Fruit fly (Drosophila melanogaster) whole organism, adult: ENCODE data around the gene Ir8a.
A peak's percentile ranks its signal among the peaks of the same experiment; 100 is the strongest.

ENCODE experiments used
- CG12768 ChIP-seq: fragments of 200-800 bp; sonication (Bioruptor generic); optimal IDR thresholded peaks from 2 replicates; lab custom pipeline; 2017; ENCODE audit warnings: missing biosample characterization, missing genetic modification characterization, mild to moderate bottlenecking, moderate library complexity, missing genetic modification reagents
- CG1620 ChIP-seq: fragments of 200-800 bp; sonication (Bioruptor generic); optimal IDR thresholded peaks from 2 replicates; lab custom pipeline; 2016; ENCODE audit warnings: missing biosample characterization, missing genetic modification characterization
- CG5204 ChIP-seq: fragments of 200-800 bp; sonication (Bioruptor generic); optimal IDR thresholded peaks from 2 replicates; lab custom pipeline; 2016; ENCODE audit warnings: missing biosample characterization, missing genetic modification characterization
- CG7045 ChIP-seq: fragments of 200-800 bp; sonication (Bioruptor generic); optimal IDR thresholded peaks from 2 replicates; lab custom pipeline; 2017; ENCODE audit warnings: missing biosample characterization, mild to moderate bottlenecking, missing genetic modification characterization
- Clk ChIP-seq: fragments of 200-800 bp; sonication (Bioruptor generic); optimal IDR thresholded peaks from 2 replicates; lab custom pipeline; 2017; ENCODE audit warnings: missing biosample characterization, missing genetic modification characterization
- Crg-1 ChIP-seq: fragments of 200-800 bp; sonication (Bioruptor generic); optimal IDR thresholded peaks from 2 replicates; lab custom pipeline; 2016; ENCODE audit warnings: missing biosample characterization, missing genetic modification characterization
- Mnt ChIP-seq: fragments of 200-800 bp; sonication (Bioruptor generic); optimal IDR thresholded peaks from 2 replicates; lab custom pipeline; 2016; ENCODE audit warnings: missing biosample characterization, mild to moderate bottlenecking, missing genetic modification characterization
- cnc ChIP-seq, 2 experiments: fragments of >200 bp; optimal IDR thresholded peaks; 2 replicates each; lab custom pipeline; 2017
- kay ChIP-seq: fragments of 200-800 bp; sonication (Bioruptor generic); peaks from one replicate; lab custom pipeline; 2016; ENCODE audit warnings: missing biosample characterization, missing genetic modification characterization, borderline replicate concordance
- ovo ChIP-seq: fragments of 200-800 bp; sonication (Bioruptor generic); optimal IDR thresholded peaks from 2 replicates; lab custom pipeline; 2016; ENCODE audit warnings: missing biosample characterization, missing genetic modification characterization

DNA sequence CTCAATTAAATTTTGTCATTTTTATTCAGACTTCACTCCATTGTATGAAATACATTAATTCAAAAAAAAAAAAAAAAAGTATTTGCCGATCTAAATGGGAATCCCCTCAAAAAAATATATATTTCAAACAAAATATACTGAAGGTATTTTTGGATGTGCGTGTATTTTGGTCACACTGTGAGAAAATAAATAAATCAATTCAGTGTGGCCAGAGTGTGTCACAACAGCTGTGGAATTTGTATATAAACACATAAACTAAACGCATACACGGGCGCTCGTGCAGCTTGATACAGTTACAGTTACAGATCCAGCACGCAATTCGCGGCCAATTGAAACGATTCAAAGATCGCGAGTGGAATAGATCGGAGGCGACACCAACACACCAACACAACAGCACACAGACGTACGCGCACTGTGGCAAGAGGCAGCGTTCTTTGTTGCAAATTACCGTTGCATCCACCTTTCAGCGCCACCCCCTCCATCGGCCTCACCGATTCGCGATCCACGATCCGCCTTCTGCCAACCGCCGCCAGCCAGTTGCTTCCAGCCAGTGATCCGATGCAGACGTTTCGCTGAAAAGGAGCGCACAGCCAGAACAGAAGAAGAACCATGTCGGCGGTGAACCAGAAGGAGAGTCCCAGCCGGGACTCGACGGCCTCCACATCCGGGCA, 13.9 kb upstream of the Ir8a start, which contains the start of gene CG17754:
- no peak for TF ChIP-seq kay (GFP tag; lab: Kevin White, UChicago)
- TF ChIP-seq CG12768, result no peak
- peak; percentile 17 for TF ChIP-seq CG1620 (GFP tag; lab: Kevin White, UChicago)
- TF ChIP-seq ovo, result peak; percentile 4
- no peak for TF ChIP-seq cnc (optimal IDR thresholded peaks at IDR 0.05; lab: Kevin White, UChicago)
- peak; percentile 46 for TF ChIP-seq Mnt
- no peak for TF ChIP-seq CG7045
- no peak for TF ChIP-seq Crg-1 (GFP tag; lab: Kevin White, UChicago)
- TF ChIP-seq CG5204 (GFP tag; lab: Kevin White, UChicago), result no peak
- TF ChIP-seq Clk, result no peak
